Fruit fly (Drosophila melanogaster) whole organism, pupa: ENCODE results near the gene rec.

ENCODE experiments used
- CG10348 ChIP-seq: fragments of 200-800 bp; sonication (Bioruptor generic); IDR thresholded peaks from 2 replicates; pipeline ENCODE4 v1.3.6; 2022; ENCODE audit warnings: missing biosample characterization, missing genetic modification characterization
- Pif1B ChIP-seq: fragments of 200-800 bp; sonication (Bioruptor generic); optimal IDR thresholded peaks from 3 replicates; lab custom pipeline; 2016; ENCODE audit warnings: missing biosample characterization, missing genetic modification characterization
- Snoo ChIP-seq: fragments of 200-800 bp; sonication (Bioruptor generic); optimal IDR thresholded peaks from 3 replicates; lab custom pipeline; 2017; ENCODE audit warnings: missing biosample characterization, mild to moderate bottlenecking, missing genetic modification characterization, inconsistent platforms

dm6 chr3R:15875611-15876010, 43.2 kb upstream of the rec start, which contains the start of gene CG31183:
- TF ChIP-seq Snoo (tag; lab: Kevin White, UChicago) = no peak
- TF ChIP-seq CG10348 = no peak
- TF ChIP-seq Pif1B (GFP tag; lab: Kevin White, UChicago) = no peak
